Worm (Caenorhabditis elegans): ENCODE results near the gene F36H9.10.

F36H9.10 gene

DNA sequence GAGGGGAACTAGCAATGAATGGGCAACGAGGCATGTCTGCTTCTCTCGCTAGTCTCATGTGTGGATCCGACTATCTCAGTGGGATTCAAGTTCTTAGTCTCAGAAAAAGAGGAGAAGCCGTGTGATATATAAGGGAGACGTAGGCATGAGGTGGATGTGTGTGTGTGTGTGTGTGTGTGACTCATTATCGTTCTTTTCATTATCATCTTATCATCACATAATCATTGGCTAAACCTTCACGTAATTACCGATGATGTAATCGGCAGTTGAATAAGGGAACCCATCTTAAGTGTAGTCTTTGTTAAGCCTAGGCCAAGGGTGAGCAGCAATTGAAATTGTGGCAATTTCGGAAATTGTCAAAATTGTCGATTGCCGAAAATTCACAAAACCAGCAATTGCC, 32.0 kb downstream of the F36H9.10 start, which contains the start of gene Y32G9B.1:
TSS of gene Y32G9B.1 (minus strand) at position 101 of the 400 bp plus-strand sequence.
- TF ChIP-seq dsc-1 (tag; optimal IDR thresholded peaks at IDR 0.05), result peak; percentile 14
- peak; percentile 30 for TF ChIP-seq nhr-85 (tag)
- no peak for TF ChIP-seq tlp-1 (tag; optimal IDR thresholded peaks at IDR 0.05)

DNA sequence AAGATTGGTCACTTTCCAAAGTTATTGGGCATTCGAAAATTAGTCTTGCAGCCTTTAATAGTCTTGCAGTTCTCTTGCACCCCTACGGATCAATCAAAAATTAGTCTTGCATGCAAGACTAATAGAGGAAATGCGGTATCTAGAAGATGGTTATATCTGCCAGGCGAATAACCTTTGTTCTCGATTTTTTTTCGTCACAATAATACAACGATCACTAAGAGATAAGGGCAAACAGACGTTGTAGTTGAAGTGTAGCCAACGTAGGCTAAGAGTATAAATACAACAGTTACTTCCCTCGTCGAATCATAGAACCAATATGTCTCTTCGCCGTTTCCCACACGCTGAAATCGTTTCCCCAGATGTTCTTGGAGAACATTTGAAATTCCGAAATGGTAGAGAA, 43.7 kb downstream of the F36H9.10 start, which contains the start of gene T10B5.8:
TSS of gene T10B5.8 (plus strand) at position 301 of the 400 bp plus-strand sequence.
- TF ChIP-seq irx-1 (tag; optimal IDR thresholded peaks at IDR 0.05), result no peak
- no peak for TF ChIP-seq nhr-84 (tag; optimal IDR thresholded peaks at IDR 0.05)
- no peak for TF ChIP-seq sptf-1 (tag; optimal IDR thresholded peaks at IDR 0.05)
- TF ChIP-seq ztf-4 (tag; optimal IDR thresholded peaks at IDR 0.05), result no peak
- TF ChIP-seq lsy-2 (tag; optimal IDR thresholded peaks at IDR 0.05), result no peak
- TF ChIP-seq ceh-90 (tag; optimal IDR thresholded peaks at IDR 0.05), result no peak
- TF ChIP-seq tbx-2 (tag; optimal IDR thresholded peaks at IDR 0.05), result no peak

DNA sequence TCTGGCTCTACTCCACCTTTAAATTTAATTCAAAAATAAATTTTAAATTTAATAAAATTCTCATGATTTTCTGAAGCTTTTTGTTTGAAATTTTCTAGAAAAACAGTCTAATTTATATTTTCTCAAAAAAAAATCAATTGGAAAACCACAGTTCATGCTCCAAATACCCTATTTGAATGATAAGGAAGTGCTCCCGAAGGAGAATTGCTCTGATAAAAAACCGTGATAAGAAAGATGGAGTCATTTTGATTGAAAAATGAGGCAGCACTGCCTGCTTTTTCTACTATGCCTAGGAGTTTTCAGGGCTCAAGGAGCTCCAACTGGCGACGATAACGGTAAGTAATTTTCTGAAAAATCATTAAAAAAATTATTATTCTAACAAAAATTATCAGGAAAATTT, 48.0 kb downstream of the F36H9.10 start, which contains the start of gene T10B5.7:
TSS of gene T10B5.7 (plus strand) at position 225 of the 400 bp plus-strand sequence.
- no peak for TF ChIP-seq alr-1 (tag; optimal IDR thresholded peaks at IDR 0.05; ENCODE audit: borderline replicate concordance)
- TF ChIP-seq elt-2 (tag; optimal IDR thresholded peaks at IDR 0.05), result peak; percentile 42

DNA sequence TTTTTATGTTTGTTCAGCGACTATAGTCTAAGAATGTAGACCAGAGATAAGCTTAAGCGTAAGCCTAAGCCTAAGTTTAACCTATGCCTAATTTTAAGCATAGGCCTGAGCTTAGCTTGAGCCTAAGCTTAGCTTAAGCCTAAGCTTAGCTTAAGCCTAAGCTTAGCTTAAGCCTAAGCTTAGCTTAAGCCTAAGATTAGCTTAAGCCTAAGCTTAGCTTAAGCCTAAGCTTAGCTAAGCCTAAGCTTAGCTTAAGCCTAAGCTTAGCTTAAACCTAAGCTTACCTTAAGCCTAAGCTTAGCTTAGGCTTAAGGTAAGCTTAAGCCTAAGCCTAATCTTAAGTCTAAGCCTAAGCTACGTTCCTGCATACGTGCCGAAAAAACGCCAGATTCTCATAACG, 50.6 kb downstream of the F36H9.10 start:
- TF ChIP-seq isw-1 (GFP tag; IDR thresholded peaks at IDR 0.05) (no peak), unc-130 (tag; optimal IDR thresholded peaks at IDR 0.05) (no peak), snpc-4 (tag; optimal IDR thresholded peaks at IDR 0.05) (no peak), C34B4.2 (tag; optimal IDR thresholded peaks at IDR 0.05) (no peak), lin-35 (GFP tag; optimal IDR thresholded peaks at IDR 0.05) (no peak), alr-1 (tag; optimal IDR thresholded peaks at IDR 0.05; ENCODE audit: borderline replicate concordance) (no peak), dpl-1 (GFP tag; optimal IDR thresholded peaks at IDR 0.05) (no peak)
